Fruit fly (Drosophila melanogaster) whole organism, adult: ENCODE results near the gene retinin.

Experiments
- CG11617 ChIP-seq: fragments of 200-800 bp; sonication (Bioruptor generic); optimal IDR thresholded peaks from 2 replicates; lab custom pipeline; 2017; ENCODE audit warnings: mild to moderate bottlenecking, missing biosample characterization, missing genetic modification reagents, missing genetic modification characterization
- CG12768 ChIP-seq: fragments of 200-800 bp; sonication (Bioruptor generic); optimal IDR thresholded peaks from 2 replicates; lab custom pipeline; 2017; ENCODE audit warnings: missing biosample characterization, missing genetic modification characterization, mild to moderate bottlenecking, moderate library complexity, missing genetic modification reagents
- CG14711 ChIP-seq: fragments of 200-800 bp; sonication (Bioruptor generic); optimal IDR thresholded peaks from 2 replicates; lab custom pipeline; 2018; ENCODE audit warnings: missing biosample characterization, mild to moderate bottlenecking, missing genetic modification characterization, moderate library complexity
- CG1620 ChIP-seq: fragments of 200-800 bp; sonication (Bioruptor generic); optimal IDR thresholded peaks from 2 replicates; lab custom pipeline; 2016; ENCODE audit warnings: missing biosample characterization, missing genetic modification characterization
- CG33017 ChIP-seq: fragments of 200-800 bp; sonication (Bioruptor generic); optimal IDR thresholded peaks from 2 replicates; lab custom pipeline; 2018; ENCODE audit warnings: missing biosample characterization, mild to moderate bottlenecking, missing genetic modification characterization, moderate library complexity
- CG7045 ChIP-seq: fragments of 200-800 bp; sonication (Bioruptor generic); optimal IDR thresholded peaks from 2 replicates; lab custom pipeline; 2017; ENCODE audit warnings: missing biosample characterization, mild to moderate bottlenecking, missing genetic modification characterization
- CG7101 ChIP-seq: fragments of 200-800 bp; sonication (Bioruptor generic); optimal IDR thresholded peaks from 2 replicates; lab custom pipeline; 2018; ENCODE audit warnings: missing biosample characterization, mild to moderate bottlenecking, missing genetic modification characterization, moderate library complexity
- Clk ChIP-seq: fragments of 200-800 bp; sonication (Bioruptor generic); optimal IDR thresholded peaks from 2 replicates; lab custom pipeline; 2017; ENCODE audit warnings: missing biosample characterization, missing genetic modification characterization
- Crg-1 ChIP-seq: fragments of 200-800 bp; sonication (Bioruptor generic); optimal IDR thresholded peaks from 2 replicates; lab custom pipeline; 2016; ENCODE audit warnings: missing biosample characterization, missing genetic modification characterization
- Hr96 ChIP-seq: fragments of 200-800 bp; sonication (Bioruptor generic); optimal IDR thresholded peaks from 2 replicates; lab custom pipeline; 2016; ENCODE audit warnings: missing biosample characterization, missing genetic modification characterization
- Mnt ChIP-seq: fragments of 200-800 bp; sonication (Bioruptor generic); optimal IDR thresholded peaks from 2 replicates; lab custom pipeline; 2016; ENCODE audit warnings: missing biosample characterization, mild to moderate bottlenecking, missing genetic modification characterization
- bab1 ChIP-seq: fragments of 200-800 bp; sonication (Bioruptor generic); optimal IDR thresholded peaks from 3 replicates; lab custom pipeline; 2019; ENCODE audit warnings: missing biosample characterization, mild to moderate bottlenecking, missing genetic modification characterization, moderate library complexity
- cic ChIP-seq: fragments of 200-800 bp; sonication (Bioruptor generic); optimal IDR thresholded peaks from 2 replicates; lab custom pipeline; 2017; ENCODE audit warnings: missing biosample characterization, mild to moderate bottlenecking, missing genetic modification characterization, moderate library complexity
- cnc ChIP-seq, 2 experiments: fragments of >200 bp; optimal IDR thresholded peaks; 2 replicates each; lab custom pipeline; 2017
- kay ChIP-seq: fragments of 200-800 bp; sonication (Bioruptor generic); peaks from one replicate; lab custom pipeline; 2016; ENCODE audit warnings: missing biosample characterization, missing genetic modification characterization, borderline replicate concordance
- ovo ChIP-seq: fragments of 200-800 bp; sonication (Bioruptor generic); optimal IDR thresholded peaks from 2 replicates; lab custom pipeline; 2016; ENCODE audit warnings: missing biosample characterization, missing genetic modification characterization
- pad ChIP-seq: fragments of 200-800 bp; sonication (Bioruptor generic); optimal IDR thresholded peaks from 3 replicates; lab custom pipeline; 2017; ENCODE audit warnings: missing biosample characterization, missing genetic modification characterization, mild to moderate bottlenecking, moderate library complexity, missing genetic modification reagents
- tj ChIP-seq: fragments of 200-800 bp; sonication (Bioruptor generic); optimal IDR thresholded peaks from 3 replicates; lab custom pipeline; 2017; ENCODE audit warnings: missing biosample characterization, mild to moderate bottlenecking, missing genetic modification characterization, moderate library complexity
- toe ChIP-seq: fragments of 200-800 bp; sonication (Bioruptor generic); optimal IDR thresholded peaks from 2 replicates; lab custom pipeline; 2016; ENCODE audit warnings: missing biosample characterization, missing genetic modification characterization

Gene retinin

DNA sequence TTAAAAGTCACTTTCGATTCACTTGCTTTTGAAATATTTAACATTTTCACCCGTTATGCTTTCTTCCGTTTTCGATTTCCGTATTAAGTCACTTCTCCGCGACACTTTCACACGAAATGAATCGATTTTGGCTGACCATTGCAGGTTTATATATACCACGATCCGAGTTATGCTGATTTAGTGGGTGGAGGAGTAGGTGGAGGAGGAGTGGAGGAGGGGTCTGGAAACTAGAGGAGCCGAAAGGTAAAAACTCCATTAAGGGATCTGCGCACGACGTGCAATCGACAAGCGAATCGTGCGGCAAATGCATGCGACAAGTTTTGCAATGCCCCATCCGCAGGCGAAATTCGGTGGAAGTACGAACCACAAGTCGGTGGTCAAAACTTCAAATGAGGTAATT is 40.9 kb upstream of the retinin start, which contains the start of gene CG13045:
TSS of gene CG13045 (minus strand) at position 101 of the 400 bp plus-strand sequence.
- TF ChIP-seq tj (GFP tag; lab: Kevin White, UChicago) (no peak), CG11617 (GFP tag; lab: Kevin White, UChicago) (no peak), CG14711 (no peak), CG1620 (GFP tag; lab: Kevin White, UChicago) (no peak)

DNA sequence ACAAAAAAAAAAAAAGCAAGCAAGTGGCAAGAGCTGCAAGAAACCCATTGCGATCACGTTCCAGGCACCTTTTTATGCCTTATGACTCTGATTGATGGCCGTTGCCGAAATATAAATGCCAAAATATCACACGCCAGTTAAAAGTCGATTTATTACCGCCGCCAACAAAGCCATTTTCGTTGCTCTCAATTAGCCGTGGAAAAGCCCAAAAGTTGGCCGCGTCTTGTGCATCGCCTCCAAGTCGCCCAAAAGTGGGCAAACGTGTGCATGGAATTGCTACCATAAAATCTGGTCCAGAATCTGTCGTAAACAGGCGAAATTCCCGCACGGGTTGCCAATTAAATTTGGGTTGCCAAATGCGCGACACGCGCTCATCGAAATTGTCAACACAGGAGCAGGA is 40.1 kb upstream of the retinin start:
- TF ChIP-seq Mnt: no peak
- no peak for TF ChIP-seq CG12768 (GFP tag; lab: Kevin White, UChicago)
- TF ChIP-seq CG11617 (GFP tag; lab: Kevin White, UChicago): no peak
- TF ChIP-seq kay: no peak
- TF ChIP-seq CG1620 (GFP tag; lab: Kevin White, UChicago): no peak
- TF ChIP-seq tj (GFP tag; lab: Kevin White, UChicago): no peak
- TF ChIP-seq CG7101 (tag; lab: Kevin White, UChicago): no peak
- TF ChIP-seq CG33017 (tag; lab: Kevin White, UChicago): no peak

DNA sequence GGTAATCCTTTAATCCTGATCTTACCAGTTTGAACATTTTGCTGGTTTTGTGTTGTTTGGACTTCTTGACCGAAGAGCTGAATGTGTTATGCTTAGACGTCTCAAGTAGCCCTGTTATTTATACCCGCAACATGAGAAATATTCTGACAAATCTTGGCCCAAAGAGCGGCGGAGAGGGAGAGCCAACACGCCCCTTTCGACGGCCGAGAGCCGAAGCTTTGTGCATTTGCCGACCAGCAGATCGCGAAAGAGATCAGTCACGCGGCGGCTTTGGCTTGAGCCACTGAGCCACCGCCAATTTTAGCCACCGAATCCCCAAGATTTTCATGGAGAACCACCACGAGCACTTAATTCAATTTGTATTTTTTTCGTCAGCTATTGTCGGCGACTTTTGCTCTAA is 36.3 kb upstream of the retinin start, which contains the start of gene CG4962:
TSS of gene CG4962 (minus strand) at position 101 of the 400 bp plus-strand sequence.
- TF ChIP-seq CG12768 (GFP tag; lab: Kevin White, UChicago) (no peak), pad (GFP tag; lab: Kevin White, UChicago) (no peak), cnc (optimal IDR thresholded peaks at IDR 0.05; lab: Kevin White, UChicago) (no peak), tj (GFP tag; lab: Kevin White, UChicago) (no peak), kay (no peak), Clk (no peak), CG11617 (GFP tag; lab: Kevin White, UChicago) (no peak), CG14711 (no peak), CG1620 (GFP tag; lab: Kevin White, UChicago) (no peak), bab1 (GFP tag; lab: Kevin White, UChicago) (no peak), Crg-1 (GFP tag; lab: Kevin White, UChicago) (no peak), Hr96 (GFP tag; lab: Kevin White, UChicago) (no peak)

DNA sequence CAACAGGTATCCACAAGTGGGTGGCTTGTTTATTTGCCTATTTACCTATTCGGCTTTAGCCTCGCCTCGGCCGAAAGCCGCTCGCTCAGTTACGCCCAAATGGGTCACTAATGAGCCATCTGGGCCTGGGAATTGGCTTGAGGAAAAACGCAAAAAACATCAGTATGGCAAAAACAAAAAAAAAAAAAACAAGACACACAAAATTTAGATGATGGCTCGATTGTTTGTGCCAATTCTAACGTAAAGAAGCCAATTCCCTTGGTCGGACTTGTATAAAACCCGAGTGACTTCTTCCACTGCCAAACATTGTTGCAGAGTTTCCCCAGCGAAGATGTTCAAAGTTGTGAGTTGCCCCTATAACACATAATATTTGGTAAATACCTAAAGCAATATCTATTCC is 30.6 kb upstream of the retinin start, which contains the start of gene CG4982:
TSS of gene CG4982 (plus strand) at position 301 of the 400 bp plus-strand sequence.
- TF ChIP-seq Hr96 (GFP tag; lab: Kevin White, UChicago) (no peak), cnc (optimal IDR thresholded peaks at IDR 0.05; lab: Kevin White, UChicago) (no peak), CG7045 (no peak), tj (GFP tag; lab: Kevin White, UChicago) (no peak), CG7101 (tag; lab: Kevin White, UChicago) (no peak), toe (GFP tag; lab: Kevin White, UChicago) (no peak), CG14711 (no peak), pad (GFP tag; lab: Kevin White, UChicago) (no peak), cic (GFP tag; lab: Kevin White, UChicago) (no peak), CG11617 (GFP tag; lab: Kevin White, UChicago) (no peak), bab1 (GFP tag; lab: Kevin White, UChicago) (no peak)

DNA sequence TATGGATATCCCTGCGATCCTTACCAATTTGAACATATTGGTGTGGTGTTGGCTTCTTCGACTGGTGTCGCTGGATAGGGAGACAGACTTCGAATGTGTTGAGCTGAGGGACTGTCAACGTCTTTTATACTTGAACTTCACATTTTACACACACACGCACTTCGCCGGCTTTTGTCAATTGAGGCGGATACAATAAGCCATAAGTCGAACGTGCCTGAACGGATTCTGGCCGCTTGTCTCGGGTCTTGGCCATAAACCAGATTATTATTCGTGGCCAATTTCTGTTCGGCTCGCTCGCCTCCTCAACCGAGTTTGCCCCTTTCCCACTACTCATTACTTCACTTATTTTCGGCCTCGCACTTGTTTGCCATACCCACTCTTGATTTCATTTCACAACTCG is 28.7 kb upstream of the retinin start, which contains the start of gene CG13044:
TSS of gene CG13044 (minus strand) at position 101 of the 400 bp plus-strand sequence.
- no peak for TF ChIP-seq cic (GFP tag; lab: Kevin White, UChicago)
- no peak for TF ChIP-seq ovo (GFP tag; lab: Kevin White, UChicago)
- TF ChIP-seq CG33017 (tag; lab: Kevin White, UChicago): no peak

DNA sequence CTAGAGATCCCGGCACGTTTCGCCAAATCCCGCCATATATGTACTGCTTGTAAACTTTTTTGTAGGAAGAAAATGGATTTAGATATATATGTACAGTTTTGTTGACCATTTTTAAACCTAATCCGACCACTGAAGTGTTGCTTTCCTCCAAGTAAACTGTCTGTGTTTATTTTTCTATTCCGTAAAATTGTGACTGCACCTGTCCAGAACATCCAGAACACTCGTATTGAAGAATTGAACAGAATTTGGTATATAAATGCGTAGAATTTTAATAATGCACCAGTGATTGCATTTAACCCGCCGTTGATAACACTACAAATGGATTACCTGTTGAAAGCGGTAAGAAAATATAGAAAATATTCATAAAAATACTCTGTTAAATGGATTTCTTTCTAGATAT is 27.8 kb upstream of the retinin start, which contains the start of gene CG43249:
TSS of gene CG43249 (plus strand) at position 301 of the 400 bp plus-strand sequence.
- TF ChIP-seq CG33017 (tag; lab: Kevin White, UChicago) (no peak), CG7045 (no peak), toe (GFP tag; lab: Kevin White, UChicago) (no peak), CG7101 (tag; lab: Kevin White, UChicago) (no peak), pad (GFP tag; lab: Kevin White, UChicago) (no peak), kay (no peak), bab1 (GFP tag; lab: Kevin White, UChicago) (no peak), Clk (no peak), CG1620 (GFP tag; lab: Kevin White, UChicago) (no peak), CG14711 (no peak)

DNA sequence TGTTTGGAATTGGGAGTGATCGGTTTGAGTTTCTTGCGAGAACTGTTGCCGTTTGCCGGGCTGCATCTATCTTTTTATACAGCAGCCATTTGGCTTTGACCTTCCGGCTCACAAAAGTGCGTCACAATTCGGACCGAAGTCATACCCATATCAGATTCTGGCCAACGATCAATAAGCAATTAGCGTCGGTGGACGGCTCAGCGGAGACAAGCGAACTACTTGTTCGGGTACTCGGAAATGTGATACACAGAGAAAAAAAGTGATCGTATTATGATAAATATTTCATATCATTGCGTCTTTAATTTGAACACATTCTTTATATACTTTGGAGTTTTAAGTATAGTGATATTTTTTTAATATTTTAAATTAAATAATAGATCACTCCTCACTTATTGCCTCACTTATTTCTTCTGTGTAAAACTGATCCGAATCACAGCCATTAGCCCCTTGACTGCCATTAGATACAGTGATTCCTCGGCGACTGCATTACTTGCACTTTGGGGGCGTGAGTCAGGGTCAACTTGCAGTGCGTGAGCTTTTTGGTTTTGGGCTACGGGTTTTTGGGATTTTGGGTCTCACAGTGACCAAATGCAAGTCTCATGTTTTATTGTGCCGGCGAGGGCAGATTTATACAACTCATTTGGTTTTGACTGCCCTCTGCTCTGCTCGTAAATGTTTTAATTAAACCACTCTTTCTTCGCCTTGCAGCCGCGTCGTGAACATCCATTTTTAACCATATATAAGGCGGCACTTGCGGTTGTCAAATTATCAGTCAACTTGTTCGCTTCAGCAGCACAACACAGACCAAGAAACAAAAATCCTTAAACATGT is 25.7 kb upstream of the retinin start, which contains the start of the genes CG13043 and CG13063:
TSS of gene CG13043 (minus strand) at position 51 of the 831 bp plus-strand sequence.
TSS of gene CG13063 (plus strand) at position 781 of the 831 bp plus-strand sequence.
- TF ChIP-seq CG12768 (GFP tag; lab: Kevin White, UChicago): no peak
- TF ChIP-seq pad (GFP tag; lab: Kevin White, UChicago): no peak
- no peak for TF ChIP-seq ovo (GFP tag; lab: Kevin White, UChicago)
- no peak for TF ChIP-seq CG7101 (tag; lab: Kevin White, UChicago)
- TF ChIP-seq cnc (optimal IDR thresholded peaks at IDR 0.05; lab: Kevin White, UChicago): no peak
- no peak for TF ChIP-seq CG1620 (GFP tag; lab: Kevin White, UChicago)
